Worm (Caenorhabditis elegans) whole organism, late embryonic: ENCODE results near the gene sox-4.

Experiments used
- C08G9.2 ChIP-seq: sonication (generic microtip); optimal IDR thresholded peaks from 2 replicates; lab custom pipeline; 2016; ENCODE audit warnings: mild to moderate bottlenecking, missing genetic modification characterization, moderate library complexity, missing compliant biosample characterization
- K09A11.1 ChIP-seq: sonication (generic microtip); optimal IDR thresholded peaks from 2 replicates; lab custom pipeline; 2017; ENCODE audit warnings: antibody characterized with exemption, mild to moderate bottlenecking, missing genetic modification characterization, missing compliant biosample characterization; ENCODE audit not compliant: insufficient read depth
- ahr-1 ChIP-seq: sonication (generic microtip); optimal IDR thresholded peaks from 2 replicates; lab custom pipeline; 2016; ENCODE audit warnings: missing genetic modification characterization, missing compliant biosample characterization
- ceh-14 ChIP-seq: sonication (generic microtip); optimal IDR thresholded peaks from 2 replicates; lab custom pipeline; 2016; ENCODE audit warnings: missing genotype, missing genetic modification characterization, missing compliant biosample characterization
- ceh-18 ChIP-seq: sonication (generic microtip); optimal IDR thresholded peaks from 2 replicates; lab custom pipeline; 2016; ENCODE audit warnings: missing genetic modification characterization, missing compliant biosample characterization
- ceh-19 ChIP-seq: fragments of 200-800 bp; sonication (Bioruptor generic); optimal IDR thresholded peaks from 2 replicates; lab custom pipeline; 2018; ENCODE audit warnings: mild to moderate bottlenecking, missing genetic modification characterization, missing compliant biosample characterization
- ceh-22 ChIP-seq: sonication (generic microtip); optimal IDR thresholded peaks from 2 replicates; lab custom pipeline; 2017; ENCODE audit warnings: missing biosample characterization, missing genetic modification characterization
- ceh-24 ChIP-seq: sonication (generic microtip); optimal IDR thresholded peaks from 2 replicates; lab custom pipeline; 2016; ENCODE audit warnings: mild to moderate bottlenecking, missing genetic modification characterization, missing compliant biosample characterization
- ceh-31 ChIP-seq: sonication (generic microtip); optimal IDR thresholded peaks from 2 replicates; lab custom pipeline; 2016; ENCODE audit warnings: missing genetic modification characterization, missing compliant biosample characterization
- ceh-48 ChIP-seq: sonication (generic microtip); optimal IDR thresholded peaks from 2 replicates; lab custom pipeline; 2016; ENCODE audit warnings: missing genetic modification characterization, inconsistent platforms, missing compliant biosample characterization
- che-1 ChIP-seq: sonication (generic microtip); optimal IDR thresholded peaks from 2 replicates; lab custom pipeline; 2016; ENCODE audit warnings: mild to moderate bottlenecking, missing genetic modification characterization, missing compliant biosample characterization
- elt-2 ChIP-seq: sonication (generic microtip); optimal IDR thresholded peaks from 2 replicates; lab custom pipeline; 2016; ENCODE audit warnings: missing genetic modification reagents, missing genetic modification characterization, missing compliant biosample characterization
- ets-4 ChIP-seq: sonication (generic microtip); optimal IDR thresholded peaks from 2 replicates; lab custom pipeline; 2016; ENCODE audit warnings: missing genetic modification characterization, missing compliant biosample characterization
- eyg-1 ChIP-seq: sonication (generic microtip); optimal IDR thresholded peaks from 2 replicates; lab custom pipeline; 2016; ENCODE audit warnings: missing genotype, missing genetic modification characterization, missing compliant biosample characterization
- fkh-6 ChIP-seq: sonication (generic microtip); optimal IDR thresholded peaks from 2 replicates; lab custom pipeline; 2016; ENCODE audit warnings: missing genetic modification characterization, missing compliant biosample characterization
- hlh-13 ChIP-seq: fragments of 200-800 bp; sonication (Bioruptor generic); optimal IDR thresholded peaks from 2 replicates; lab custom pipeline; 2018; ENCODE audit warnings: mild to moderate bottlenecking, missing genetic modification characterization, missing compliant biosample characterization
- hlh-30 ChIP-seq: sonication (generic microtip); optimal IDR thresholded peaks from 2 replicates; lab custom pipeline; 2017; ENCODE audit warnings: antibody characterized with exemption, missing genetic modification characterization, missing compliant biosample characterization; ENCODE audit not compliant: insufficient read depth
- hlh-8 ChIP-seq: sonication (generic microtip); optimal IDR thresholded peaks from 2 replicates; lab custom pipeline; 2016; ENCODE audit warnings: missing genotype, missing genetic modification characterization, missing compliant biosample characterization
- nfya-1 ChIP-seq: sonication (generic microtip); optimal IDR thresholded peaks from 2 replicates; lab custom pipeline; 2017; ENCODE audit warnings: missing genetic modification characterization, mild to moderate bottlenecking, missing compliant biosample characterization, antibody characterized with exemption, moderate library complexity
- nhr-232 ChIP-seq: sonication (generic microtip); optimal IDR thresholded peaks from 2 replicates; lab custom pipeline; 2016; ENCODE audit warnings: missing genetic modification characterization, missing compliant biosample characterization
- npax-4 ChIP-seq: sonication (generic microtip); optimal IDR thresholded peaks from 2 replicates; lab custom pipeline; 2016; ENCODE audit warnings: missing genetic modification characterization, missing compliant biosample characterization
- odd-2 ChIP-seq: sonication (generic microtip); optimal IDR thresholded peaks from 2 replicates; lab custom pipeline; 2017; ENCODE audit warnings: antibody characterized with exemption, mild to moderate bottlenecking, missing genetic modification characterization, missing compliant biosample characterization
- pax-1 ChIP-seq: fragments of 150-350 bp; optimal IDR thresholded peaks from 2 replicates; lab custom pipeline; 2014; ENCODE audit warnings: missing biosample characterization, missing genetic modification characterization
- pqm-1 ChIP-seq: sonication (generic microtip); optimal IDR thresholded peaks from 2 replicates; lab custom pipeline; 2016; ENCODE audit warnings: missing genetic modification characterization, missing compliant biosample characterization
- ref-2 ChIP-seq: sonication (generic microtip); optimal IDR thresholded peaks from 2 replicates; lab custom pipeline; 2016; ENCODE audit warnings: missing genetic modification characterization, missing compliant biosample characterization
- rnt-1 ChIP-seq: sonication (generic microtip); optimal IDR thresholded peaks from 2 replicates; lab custom pipeline; 2016; ENCODE audit warnings: missing genetic modification characterization, missing compliant biosample characterization
- syd-9 ChIP-seq: sonication (generic microtip); optimal IDR thresholded peaks from 2 replicates; lab custom pipeline; 2016; ENCODE audit warnings: mild to moderate bottlenecking, missing genetic modification characterization, moderate library complexity, missing compliant biosample characterization
- tbx-2 ChIP-seq: sonication (generic microtip); optimal IDR thresholded peaks from 2 replicates; lab custom pipeline; 2016; ENCODE audit warnings: missing genetic modification characterization, missing compliant biosample characterization
- ttx-3 ChIP-seq: sonication (generic microtip); optimal IDR thresholded peaks from 2 replicates; lab custom pipeline; 2016; ENCODE audit warnings: missing genetic modification reagents, missing genetic modification characterization, missing compliant biosample characterization
- unc-3 ChIP-seq, 2 experiments: fragments of 200-800 bp in 1 of 2; sonication (Bioruptor generic) in 1 of 2; sonication (generic microtip) in 1 of 2; conservative IDR thresholded peaks in 1 of 2; optimal IDR thresholded peaks in 1 of 2; 2 replicates each; pipeline versions ENCODE4 v1.3.6 to Lab custom; 2016 to 2022; ENCODE audit warnings: missing compliant biosample characterization in 2 of 2, missing genetic modification characterization in 2 of 2, missing genetic modification reagents in 1 of 2
- unc-42 ChIP-seq: sonication (generic microtip); optimal IDR thresholded peaks from 2 replicates; lab custom pipeline; 2016; ENCODE audit warnings: missing genotype, missing genetic modification characterization, missing compliant biosample characterization
- unc-55 ChIP-seq: sonication (generic microtip); optimal IDR thresholded peaks from 2 replicates; lab custom pipeline; 2017; ENCODE audit warnings: missing biosample characterization, missing genetic modification reagents, missing genetic modification characterization
- unc-86 ChIP-seq: sonication (generic microtip); optimal IDR thresholded peaks from 2 replicates; lab custom pipeline; 2016; ENCODE audit warnings: missing genetic modification characterization, missing compliant biosample characterization

The sox-4 gene

ce11 chrX:3540861-3541260 is 32.1 kb upstream of the sox-4 start:
- TF ChIP-seq ref-2 (tag; lab: Kevin White, UChicago) (peak; percentile 44), ceh-48 (tag; lab: Kevin White, UChicago) (no peak), eyg-1 (tag; lab: Kevin White, UChicago) (no peak), ets-4 (tag; lab: Kevin White, UChicago) (no peak), ttx-3 (tag; lab: Kevin White, UChicago) (no peak), tbx-2 (peak; percentile 11), ahr-1 (tag; lab: Kevin White, UChicago) (no peak), pax-1 (tag; lab: Kevin White, UChicago) (no peak), K09A11.1 (no peak), odd-2 (no peak), ceh-18 (no peak), ceh-31 (peak; percentile 66), hlh-30 (tag; lab: Kevin White, UChicago) (peak; percentile 61), nfya-1 (tag; lab: Kevin White, UChicago) (peak; percentile 25), unc-42 (tag; lab: Kevin White, UChicago) (peak; percentile 25), ceh-14 (tag; lab: Kevin White, UChicago) (no peak), ceh-24 (tag; lab: Kevin White, UChicago) (no peak), C08G9.2 (tag; lab: Kevin White, UChicago) (no peak), unc-55 (peak; percentile 69), hlh-13 (GFP tag; lab: Kevin White, UChicago) (no peak), unc-3 (GFP tag; conservative IDR thresholded peaks at IDR 0.05; lab: Robert Waterston, UW) (no peak), unc-3 (tag; optimal IDR thresholded peaks at IDR 0.05; lab: Kevin White, UChicago) (no peak), rnt-1 (tag; lab: Kevin White, UChicago) (peak; percentile 22)

- TF ChIP-seq che-1: no peak
- no peak for TF ChIP-seq ceh-31
- no peak for TF ChIP-seq npax-4 (tag; lab: Kevin White, UChicago)
These were observed 29.3 kb upstream of the sox-4 start for ce11 chrX:3538067-3538466.

ce11 chrX:3537335-3537734 is 28.5 kb upstream of the sox-4 start, which contains the start of gene gyg-1:
Gene gyg-1 (plus strand): TSS chrX:3537635.
- TF ChIP-seq nhr-232 (tag; lab: Kevin White, UChicago): peak; percentile 9
- TF ChIP-seq unc-86 (tag; lab: Kevin White, UChicago): no peak

- TF ChIP-seq ceh-19 (GFP tag; lab: Kevin White, UChicago): no peak
- TF ChIP-seq syd-9: no peak
- TF ChIP-seq fkh-6 (tag; lab: Kevin White, UChicago): no peak
- TF ChIP-seq ceh-18: peak; percentile 68
- TF ChIP-seq hlh-8 (tag; lab: Kevin White, UChicago): no peak
- no peak for TF ChIP-seq ahr-1 (tag; lab: Kevin White, UChicago)
These were observed 27.8 kb upstream of the sox-4 start for ce11 chrX:3536302-3537251.

ce11 chrX:3535505-3535904 is 26.7 kb upstream of the sox-4 start:
- TF ChIP-seq unc-42 (tag; lab: Kevin White, UChicago): peak; percentile 72
- TF ChIP-seq pax-1 (tag; lab: Kevin White, UChicago): no peak

- TF ChIP-seq ceh-22 (tag; lab: Kevin White, UChicago): no peak
- peak; percentile 93 for TF ChIP-seq elt-2
- TF ChIP-seq pqm-1 (tag; lab: Kevin White, UChicago): peak; percentile 11
These were observed 25.4 kb upstream of the sox-4 start for ce11 chrX:3534218-3534617.
